Worm (Caenorhabditis elegans) whole organism, L4 larva: ENCODE data around the gene lgmn-1.
A peak's percentile ranks its signal among the peaks of the same experiment; 100 is the strongest.

Experiments used
- Y48G9A.11 ChIP-seq: fragments of 200-800 bp; sonication (Bioruptor generic); IDR thresholded peaks from 2 replicates; pipeline ENCODE4 v1.3.6; 2022; ENCODE audit warnings: missing genetic modification reagents, missing genetic modification characterization, missing compliant biosample characterization
- ZK337.2 ChIP-seq: fragments of 200-800 bp; sonication (Bioruptor generic); IDR thresholded peaks from 2 replicates; pipeline ENCODE4 v1.3.6; 2022; ENCODE audit warnings: missing genetic modification reagents, missing genetic modification characterization, missing compliant biosample characterization
- ZK546.5 ChIP-seq, 2 experiments: sonication (generic microtip); optimal IDR thresholded peaks; 2 replicates each; lab custom pipeline; 2017; ENCODE audit warnings: missing biosample characterization in 2 of 2, missing genetic modification characterization in 2 of 2
- aha-1 ChIP-seq: fragments of 150-350 bp; peaks from one replicate; lab custom pipeline; 2014; ENCODE audit warnings: missing biosample characterization, missing genetic modification characterization
- aly-2 ChIP-seq: sonication (generic microtip); optimal IDR thresholded peaks from 2 replicates; lab custom pipeline; 2018; ENCODE audit warnings: missing biosample characterization, missing genetic modification characterization
- ceh-20 ChIP-seq: fragments of 200-800 bp; sonication (Bioruptor generic); IDR thresholded peaks from 2 replicates; pipeline ENCODE4 v1.3.6; 2022; ENCODE audit warnings: missing genetic modification reagents, missing genetic modification characterization, missing compliant biosample characterization
- ceh-32 ChIP-seq: sonication (generic microtip); optimal IDR thresholded peaks from 2 replicates; lab custom pipeline; 2016; ENCODE audit warnings: mild to moderate bottlenecking, missing genetic modification characterization, missing compliant biosample characterization; ENCODE audit not compliant: poor library complexity
- ceh-62 ChIP-seq: sonication (generic microtip); optimal IDR thresholded peaks from 2 replicates; lab custom pipeline; 2017; ENCODE audit warnings: missing biosample characterization, missing genetic modification characterization
- cey-2 ChIP-seq: sonication (generic microtip); optimal IDR thresholded peaks from 3 replicates; lab custom pipeline; 2017; ENCODE audit warnings: missing genetic modification characterization, mild to moderate bottlenecking, missing compliant biosample characterization, antibody characterized with exemption, borderline replicate concordance; ENCODE audit not compliant: insufficient read depth
- ctbp-1 ChIP-seq: fragments of 200-800 bp; sonication (Bioruptor generic); IDR thresholded peaks from 2 replicates; pipeline ENCODE4 v1.3.6; 2022; ENCODE audit warnings: missing genetic modification reagents, missing genetic modification characterization, missing compliant biosample characterization
- daf-12 ChIP-seq: fragments of 150-350 bp; optimal IDR thresholded peaks from 2 replicates; lab custom pipeline; 2014; ENCODE audit warnings: missing biosample characterization, missing genetic modification reagents, missing genetic modification characterization
- daf-16 ChIP-seq, 3 experiments: sonication (generic microtip); optimal IDR thresholded peaks; 2 replicates each; lab custom pipeline; 2016 to 2017; ENCODE audit warnings: missing genetic modification characterization in 3 of 3, missing genetic modification reagents in 3 of 3, mild to moderate bottlenecking in 2 of 3, missing compliant biosample characterization in 2 of 3, missing biosample characterization in 1 of 3, moderate library complexity in 1 of 3
- daf-19 ChIP-seq: fragments of 200-800 bp; sonication (Bioruptor generic); conservative IDR thresholded peaks from 2 replicates; pipeline ENCODE4 v1.3.6; 2022; ENCODE audit warnings: missing genetic modification characterization, missing compliant biosample characterization
- dmd-6 ChIP-seq: fragments of 200-800 bp; sonication (Bioruptor generic); IDR thresholded peaks from 2 replicates; pipeline ENCODE4 v1.3.6; 2022; ENCODE audit warnings: missing genetic modification reagents, missing genetic modification characterization, missing compliant biosample characterization
- dmd-9 ChIP-seq: fragments of 200-800 bp; sonication (Bioruptor generic); IDR thresholded peaks from 2 replicates; pipeline ENCODE4 v1.3.6; 2022; ENCODE audit warnings: missing genetic modification reagents, missing genetic modification characterization, missing compliant biosample characterization
- dpl-1 ChIP-seq: fragments of 150-350 bp; optimal IDR thresholded peaks from 2 replicates; lab custom pipeline; 2014; ENCODE audit warnings: missing biosample characterization, missing genetic modification reagents, missing genetic modification characterization
- dve-1 ChIP-seq: sonication (generic microtip); optimal IDR thresholded peaks from 2 replicates; lab custom pipeline; 2017; ENCODE audit warnings: antibody characterized with exemption, mild to moderate bottlenecking, missing genetic modification characterization, missing compliant biosample characterization; ENCODE audit not compliant: insufficient read depth
- gei-8 ChIP-seq: fragments of 200-800 bp; sonication (Bioruptor generic); optimal IDR thresholded peaks from 2 replicates; lab custom pipeline; 2018; ENCODE audit warnings: mild to moderate bottlenecking, missing genetic modification characterization, missing compliant biosample characterization
- hlh-11 ChIP-seq: fragments of 200-800 bp; sonication (Bioruptor generic); optimal IDR thresholded peaks from 2 replicates; lab custom pipeline; 2018; ENCODE audit warnings: mild to moderate bottlenecking, missing genetic modification characterization, missing compliant biosample characterization
- hlh-30 ChIP-seq: sonication (generic microtip); optimal IDR thresholded peaks from 2 replicates; lab custom pipeline; 2017; ENCODE audit warnings: antibody characterized with exemption, mild to moderate bottlenecking, missing genetic modification characterization, missing compliant biosample characterization; ENCODE audit not compliant: insufficient read depth
- lim-7 ChIP-seq: fragments of 200-800 bp; sonication (Bioruptor generic); IDR thresholded peaks from 2 replicates; pipeline ENCODE4 v1.3.6; 2022; ENCODE audit warnings: missing genetic modification characterization, missing compliant biosample characterization
- lin-29 ChIP-seq: fragments of 200-800 bp; sonication (Bioruptor generic); IDR thresholded peaks from 2 replicates; pipeline ENCODE4 v1.3.6; 2022; ENCODE audit warnings: missing genetic modification reagents, missing genetic modification characterization, missing compliant biosample characterization
- lsy-2 ChIP-seq, 2 experiments: fragments of 150-350 bp in 1 of 2; sonication (generic microtip) in 1 of 2; optimal IDR thresholded peaks; 2 replicates each; lab custom pipeline; 2014 to 2017; ENCODE audit warnings: missing biosample characterization in 2 of 2, missing genetic modification characterization in 2 of 2
- madf-5 ChIP-seq, 2 experiments: fragments of 200-800 bp; sonication (Bioruptor generic); IDR thresholded peaks; 2 replicates each; pipeline ENCODE4 v1.3.6; 2022; ENCODE audit warnings: missing compliant biosample characterization in 2 of 2, missing genetic modification characterization in 2 of 2
- mdl-1 ChIP-seq, 2 experiments: fragments of 150-350 bp in 1 of 2; sonication (generic microtip) in 1 of 2; optimal IDR thresholded peaks; 2 replicates each; lab custom pipeline; 2014 to 2017; ENCODE audit warnings: missing biosample characterization in 2 of 2, missing genetic modification characterization in 2 of 2
- mdt-29 ChIP-seq: fragments of 200-800 bp; sonication (Bioruptor generic); IDR thresholded peaks from 2 replicates; pipeline ENCODE4 v1.3.6; 2022; ENCODE audit warnings: missing genetic modification reagents, missing genetic modification characterization, missing compliant biosample characterization
- mep-1 ChIP-seq: fragments of 150-350 bp; sonication (generic microtip); optimal IDR thresholded peaks from 3 replicates; lab custom pipeline; 2014; ENCODE audit warnings: missing biosample characterization, missing genetic modification characterization
- mxl-2 ChIP-seq: fragments of 200-800 bp; sonication (Bioruptor generic); conservative IDR thresholded peaks from 2 replicates; pipeline ENCODE4 v1.3.6; 2022; ENCODE audit warnings: missing genetic modification reagents, missing genetic modification characterization, missing compliant biosample characterization
- mxl-3 ChIP-seq: fragments of 200-800 bp; sonication (Bioruptor generic); optimal IDR thresholded peaks from 2 replicates; lab custom pipeline; 2018; ENCODE audit warnings: mild to moderate bottlenecking, missing genetic modification characterization, missing compliant biosample characterization
- nhr-10 ChIP-seq: fragments of 150-350 bp; optimal IDR thresholded peaks from 2 replicates; lab custom pipeline; 2014; ENCODE audit warnings: missing biosample characterization, missing genetic modification characterization
- nhr-11 ChIP-seq: fragments of 150-350 bp; optimal IDR thresholded peaks from 2 replicates; lab custom pipeline; 2014; ENCODE audit warnings: missing biosample characterization, missing genetic modification characterization
- nhr-237 ChIP-seq: sonication (generic microtip); optimal IDR thresholded peaks from 2 replicates; lab custom pipeline; 2017; ENCODE audit warnings: missing biosample characterization, missing genetic modification characterization
- nhr-28 ChIP-seq: fragments of 150-350 bp; optimal IDR thresholded peaks from 2 replicates; lab custom pipeline; 2014; ENCODE audit warnings: missing biosample characterization, missing genetic modification characterization
- nhr-41 ChIP-seq: fragments of 200-800 bp; sonication (Bioruptor generic); IDR thresholded peaks from 2 replicates; pipeline ENCODE4 v1.3.6; 2022; ENCODE audit warnings: missing genetic modification reagents, missing genetic modification characterization, missing compliant biosample characterization
- nhr-48 ChIP-seq: sonication (generic microtip); optimal IDR thresholded peaks from 2 replicates; lab custom pipeline; 2016; ENCODE audit warnings: mild to moderate bottlenecking, missing genetic modification characterization, missing compliant biosample characterization
- nhr-6 ChIP-seq: fragments of 150-350 bp; optimal IDR thresholded peaks from 2 replicates; lab custom pipeline; 2014; ENCODE audit warnings: missing biosample characterization, missing genetic modification characterization
- nhr-76 ChIP-seq: fragments of 150-350 bp; optimal IDR thresholded peaks from 2 replicates; lab custom pipeline; 2014; ENCODE audit warnings: missing biosample characterization, missing genetic modification characterization
- pha-4 ChIP-seq, 2 experiments: fragments of 150-350 bp in 1 of 2; fragments of 200-800 bp in 1 of 2; sonication (Bioruptor generic) in 1 of 2; IDR thresholded peaks in 1 of 2; optimal IDR thresholded peaks in 1 of 2; 2 replicates each; pipeline versions ENCODE4 v1.3.6 to Lab custom; 2014 to 2022; ENCODE audit warnings: missing genetic modification characterization in 2 of 2, missing genetic modification reagents in 2 of 2, missing biosample characterization in 1 of 2, missing compliant biosample characterization in 1 of 2
- pqm-1 ChIP-seq: sonication (generic microtip); optimal IDR thresholded peaks from 2 replicates; lab custom pipeline; 2017; ENCODE audit warnings: missing biosample characterization, missing genetic modification characterization
- rbr-2 ChIP-seq: sonication (generic microtip); optimal IDR thresholded peaks from 2 replicates; lab custom pipeline; 2016; ENCODE audit warnings: missing genotype, missing genetic modification characterization, missing compliant biosample characterization
- saeg-2 ChIP-seq: fragments of 200-800 bp; sonication (Bioruptor generic); IDR thresholded peaks from 2 replicates; pipeline ENCODE4 v1.3.6; 2022; ENCODE audit warnings: missing genetic modification reagents, missing genetic modification characterization, missing compliant biosample characterization
- sdz-12 ChIP-seq: fragments of 200-800 bp; sonication (Bioruptor generic); optimal IDR thresholded peaks from 2 replicates; lab custom pipeline; 2018; ENCODE audit warnings: mild to moderate bottlenecking, missing genetic modification characterization, missing compliant biosample characterization
- skn-1 ChIP-seq: fragments of 150-350 bp; optimal IDR thresholded peaks from 2 replicates; lab custom pipeline; 2014; ENCODE audit warnings: missing biosample characterization, missing genetic modification characterization
- snpc-4 ChIP-seq: fragments of 150-350 bp; optimal IDR thresholded peaks from 2 replicates; lab custom pipeline; 2014; ENCODE audit warnings: missing biosample characterization, missing genetic modification characterization
- tra-1 ChIP-seq: fragments of 200-800 bp; sonication (Bioruptor generic); IDR thresholded peaks from 2 replicates; pipeline ENCODE4 v1.3.6; 2022; ENCODE audit warnings: missing genetic modification reagents, missing genetic modification characterization, missing compliant biosample characterization
- unc-130 ChIP-seq: sonication (generic microtip); optimal IDR thresholded peaks from 2 replicates; lab custom pipeline; 2016; ENCODE audit warnings: missing genetic modification reagents, missing genetic modification characterization, missing compliant biosample characterization
- unc-62 ChIP-seq, 3 experiments: fragments of 150-350 bp in 1 of 3; sonication (generic microtip); optimal IDR thresholded peaks in 2 of 3; peaks in 1 of 3; 1 replicate in 1 of 3; 2 replicates in 2 of 3; lab custom pipeline; 2014 to 2017; ENCODE audit warnings: missing biosample characterization in 3 of 3, missing genetic modification characterization in 3 of 3, missing genetic modification reagents in 3 of 3, missing genotype in 1 of 3
- zip-2 ChIP-seq: fragments of 150-350 bp; optimal IDR thresholded peaks from 2 replicates; lab custom pipeline; 2014; ENCODE audit warnings: missing biosample characterization, missing genetic modification characterization
- ztf-11 ChIP-seq: fragments of 150-350 bp; optimal IDR thresholded peaks from 2 replicates; lab custom pipeline; 2014; ENCODE audit warnings: missing biosample characterization, missing genetic modification characterization
- ztf-7 ChIP-seq: fragments of 150-350 bp; optimal IDR thresholded peaks from 2 replicates; lab custom pipeline; 2014; ENCODE audit warnings: missing biosample characterization, missing genetic modification characterization

lgmn-1 gene

ce11 chrV:12553286-12553725 is 40.5 kb downstream of the lgmn-1 start:
- TF ChIP-seq unc-130 (no peak), daf-16 (GFP tag; optimal IDR thresholded peaks at IDR 0.05; lab: Kevin White, UChicago) (no peak), daf-16 (tag; optimal IDR thresholded peaks at IDR 0.05; lab: Kevin White, UChicago) (no peak), ceh-62 (tag; lab: Kevin White, UChicago) (no peak), mdl-1 (tag; optimal IDR thresholded peaks at IDR 0.05; lab: Kevin White, UChicago) (peak; percentile 34 to 82), mdt-29 (GFP tag; lab: Robert Waterston, UW) (no peak), mep-1 (peak; percentile 19), saeg-2 (GFP tag; lab: Robert Waterston, UW) (no peak), skn-1 (no peak), mxl-2 (GFP tag; lab: Robert Waterston, UW) (no peak), tra-1 (0 out of 2 replicates have a peak, but pooled peaks have one; percentile 19), Y48G9A.11 (no peak), nhr-28 (tag; lab: Kevin White, UChicago) (peak; percentile 76), daf-12 (tag; lab: Kevin White, UChicago) (no peak), dmd-9 (no peak), lin-29 (GFP tag; lab: Robert Waterston, UW) (0 out of 2 replicates have a peak, but pooled peaks have one; percentile 17), madf-5 (GFP tag; IDR thresholded peaks at IDR 0.05; lab: Robert Waterston, UW) (no peak), ceh-32 (tag; lab: Kevin White, UChicago) (no peak), ZK337.2 (GFP tag; lab: Robert Waterston, UW) (no peak), rbr-2 (no peak), cey-2 (tag; lab: Kevin White, UChicago) (peak; percentile 15), aly-2 (tag; lab: Kevin White, UChicago) (no peak), ztf-7 (tag; lab: Kevin White, UChicago) (no peak), ZK546.5 (tag; optimal IDR thresholded peaks at IDR 0.05; lab: Kevin White, UChicago) (no peak), nhr-10 (tag; lab: Kevin White, UChicago) (no peak), nhr-76 (no peak), ztf-11 (no peak), aha-1 (tag; lab: Kevin White, UChicago) (peak; percentile 83), mxl-3 (GFP tag; lab: Kevin White, UChicago) (peak; percentile 41), hlh-11 (tag; lab: Kevin White, UChicago) (peak; percentile 91), pqm-1 (tag; lab: Kevin White, UChicago) (no peak), sdz-12 (no peak), dpl-1 (no peak), unc-62 (GFP tag; optimal IDR thresholded peaks at IDR 0.05 in 1 of 2; lab: Kevin White, UChicago) (peak in 1 of 2 experiments; percentile 93), unc-62 (tag; optimal IDR thresholded peaks at IDR 0.05; lab: Kevin White, UChicago) (no peak), ctbp-1 (GFP tag; lab: Robert Waterston, UW) (peak; percentile 32; the same call in 1 of the 2 replicates), dmd-6 (GFP tag; lab: Robert Waterston, UW) (peak; percentile 56), lim-7 (GFP tag; lab: Robert Waterston, UW) (no peak), dve-1 (tag; lab: Kevin White, UChicago) (no peak), hlh-30 (tag; lab: Kevin White, UChicago) (peak; percentile 79), nhr-41 (GFP tag; lab: Robert Waterston, UW) (no peak), pha-4 (GFP tag; IDR thresholded peaks at IDR 0.05; lab: Robert Waterston, UW) (no peak), pha-4 (tag; optimal IDR thresholded peaks at IDR 0.05; lab: Kevin White, UChicago) (no peak), nhr-237 (tag; lab: Kevin White, UChicago) (no peak), nhr-48 (tag; lab: Kevin White, UChicago) (peak; percentile 95), nhr-11 (tag; lab: Kevin White, UChicago) (no peak), daf-19 (no peak), gei-8 (GFP tag; lab: Kevin White, UChicago) (peak; percentile 12), snpc-4 (no peak), lsy-2 (tag; optimal IDR thresholded peaks at IDR 0.05; lab: Kevin White, UChicago) (peak in 1 of 2 experiments; percentile 38), zip-2 (tag; lab: Kevin White, UChicago) (no peak), ceh-20 (GFP tag; lab: Robert Waterston, UW) (peak; percentile 24; the same call in 1 of the 2 replicates), nhr-6 (tag; lab: Kevin White, UChicago) (no peak)
